Worm (Caenorhabditis elegans) whole organism, mixed stage, embryonic: ENCODE data around the gene daf-31.

ENCODE experiments used
- flh-1 ChIP-seq: fragments of 200-800 bp; sonication (Bioruptor generic); optimal IDR thresholded peaks from 2 replicates; lab custom pipeline; 2018; ENCODE audit warnings: mild to moderate bottlenecking, missing genetic modification characterization, moderate library complexity, missing compliant biosample characterization
- lin-32 ChIP-seq: fragments of 200-800 bp; sonication (Bioruptor generic); optimal IDR thresholded peaks from 2 replicates; lab custom pipeline; 2018; ENCODE audit warnings: mild to moderate bottlenecking, missing genetic modification characterization, missing compliant biosample characterization
- lsy-2 ChIP-seq: fragments of 150-350 bp; optimal IDR thresholded peaks from 2 replicates; lab custom pipeline; 2014; ENCODE audit warnings: missing biosample characterization, missing genetic modification characterization
- mep-1 ChIP-seq: fragments of 150-350 bp; optimal IDR thresholded peaks from 2 replicates; lab custom pipeline; 2017; ENCODE audit warnings: missing biosample characterization, missing genetic modification reagents, missing genetic modification characterization, inconsistent platforms
- mls-2 ChIP-seq: sonication (generic microtip); optimal IDR thresholded peaks from 2 replicates; lab custom pipeline; 2016; ENCODE audit warnings: mild to moderate bottlenecking, missing genetic modification characterization, moderate library complexity, missing compliant biosample characterization
- nhr-12 ChIP-seq: fragments of 150-350 bp; optimal IDR thresholded peaks from 2 replicates; lab custom pipeline; 2014; ENCODE audit warnings: missing biosample characterization, missing genetic modification characterization
- nhr-28 ChIP-seq: fragments of 150-350 bp; optimal IDR thresholded peaks from 2 replicates; lab custom pipeline; 2014; ENCODE audit warnings: missing biosample characterization, missing genetic modification characterization
- nhr-76 ChIP-seq: sonication (generic microtip); optimal IDR thresholded peaks from 2 replicates; lab custom pipeline; 2017; ENCODE audit warnings: missing biosample characterization, missing genetic modification characterization
- snpc-4 ChIP-seq: fragments of 150-350 bp; optimal IDR thresholded peaks from 2 replicates; lab custom pipeline; 2014; ENCODE audit warnings: missing biosample characterization, missing genetic modification characterization
- unc-120 ChIP-seq: sonication (generic microtip); optimal IDR thresholded peaks from 2 replicates; lab custom pipeline; 2017; ENCODE audit warnings: missing genetic modification characterization, missing compliant biosample characterization; ENCODE audit not compliant: poor library complexity, severe bottlenecking
- unc-62 ChIP-seq: fragments of 150-350 bp; optimal IDR thresholded peaks from 2 replicates; lab custom pipeline; 2014; ENCODE audit warnings: missing biosample characterization, missing genetic modification reagents, missing genetic modification characterization
- ztf-11 ChIP-seq: fragments of 150-350 bp; optimal IDR thresholded peaks from 2 replicates; lab custom pipeline; 2014; ENCODE audit warnings: missing biosample characterization, missing genetic modification characterization

ce11 chrIV:8260848-8261638 lies 29.0 kb upstream of the daf-31 start, which contains the start of gene vit-6:
- TF ChIP-seq ztf-11 (tag; lab: Kevin White, UChicago), result no peak
- no peak for TF ChIP-seq snpc-4 (tag; lab: Kevin White, UChicago)
- TF ChIP-seq flh-1 (GFP tag; lab: Kevin White, UChicago), result no peak
- no peak for TF ChIP-seq lsy-2 (tag; lab: Kevin White, UChicago)
- no peak for TF ChIP-seq nhr-12 (tag; lab: Kevin White, UChicago)
- TF ChIP-seq mep-1, result no peak
- no peak for TF ChIP-seq unc-62 (GFP tag; lab: Kevin White, UChicago)
- no peak for TF ChIP-seq lin-32
- no peak for TF ChIP-seq unc-120 (tag; lab: Kevin White, UChicago)
- no peak for TF ChIP-seq nhr-28 (tag; lab: Kevin White, UChicago)
- no peak for TF ChIP-seq nhr-76
- TF ChIP-seq mls-2 (tag; lab: Kevin White, UChicago), result no peak
